Worm (Caenorhabditis elegans): ENCODE data around the gene ZC416.2.

DNA sequence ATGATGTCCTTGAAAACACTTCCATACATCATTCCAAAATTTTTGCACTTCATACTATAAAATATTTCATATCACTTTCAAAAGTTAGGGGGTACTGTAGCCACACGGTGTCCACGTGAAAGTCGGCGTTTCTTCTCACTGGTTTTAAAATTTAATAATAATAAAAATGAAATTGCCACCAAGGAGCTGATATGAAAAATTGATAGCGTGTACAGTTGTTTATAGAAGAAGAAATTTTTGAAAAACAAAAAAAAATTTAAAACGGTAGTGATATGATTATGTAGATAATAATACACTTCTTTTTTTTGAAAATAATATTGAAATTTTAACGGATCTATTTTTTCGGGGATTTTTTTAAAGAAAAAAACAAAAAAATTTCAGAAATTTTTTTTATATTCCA lies 26.5 kb downstream of the ZC416.2 start:
- no peak for TF ChIP-seq zag-1 (tag; optimal IDR thresholded peaks at IDR 0.05)
- no peak for TF ChIP-seq egl-27 (tag; optimal IDR thresholded peaks at IDR 0.05)
- no peak for TF ChIP-seq ztf-4 (tag; optimal IDR thresholded peaks at IDR 0.05)
- TF ChIP-seq ceh-82 (tag; optimal IDR thresholded peaks at IDR 0.05) = no peak
- TF ChIP-seq pha-4 (tag; optimal IDR thresholded peaks at IDR 0.05) = no peak
- TF ChIP-seq nhr-237 (tag; optimal IDR thresholded peaks at IDR 0.05) = no peak
- TF ChIP-seq pqm-1 (tag; optimal IDR thresholded peaks at IDR 0.05) = no peak
- no peak for TF ChIP-seq nfya-1 (tag; optimal IDR thresholded peaks at IDR 0.05; ENCODE audit: insufficient read depth)
- TF ChIP-seq elt-3 (tag; optimal IDR thresholded peaks at IDR 0.05) = no peak
- TF ChIP-seq jun-1 (tag; optimal IDR thresholded peaks at IDR 0.05) = no peak
- no peak for TF ChIP-seq fkh-10 (GFP tag; optimal IDR thresholded peaks at IDR 0.05)
- no peak for TF ChIP-seq fos-1 (tag; optimal IDR thresholded peaks at IDR 0.05)

Measured in whole organism, L3 larva.